Worm (Caenorhabditis elegans) whole organism, mixed stage, embryonic: ENCODE measurements around the gene C07H4.1.

Source experiments
- drap-1 ChIP-seq: fragments of 200-800 bp; sonication (Bioruptor generic); optimal IDR thresholded peaks from 3 replicates; lab custom pipeline; 2018; ENCODE audit warnings: mild to moderate bottlenecking, missing genetic modification characterization, missing compliant biosample characterization
- elt-1 ChIP-seq: sonication (generic microtip); optimal IDR thresholded peaks from 2 replicates; lab custom pipeline; 2017; ENCODE audit warnings: missing genetic modification characterization, mild to moderate bottlenecking, missing compliant biosample characterization, antibody characterized with exemption, moderate library complexity, borderline replicate concordance; ENCODE audit not compliant: insufficient read depth
- elt-3 ChIP-seq: fragments of 150-350 bp; optimal IDR thresholded peaks from 2 replicates; lab custom pipeline; 2014; ENCODE audit warnings: missing biosample characterization, missing genetic modification characterization
- ham-2 ChIP-seq: fragments of 200-800 bp; sonication (Bioruptor generic); optimal IDR thresholded peaks from 2 replicates; lab custom pipeline; 2018; ENCODE audit warnings: mild to moderate bottlenecking, missing genetic modification characterization, missing compliant biosample characterization
- lin-32 ChIP-seq: fragments of 200-800 bp; sonication (Bioruptor generic); optimal IDR thresholded peaks from 2 replicates; lab custom pipeline; 2018; ENCODE audit warnings: mild to moderate bottlenecking, missing genetic modification characterization, missing compliant biosample characterization
- nhr-76 ChIP-seq: sonication (generic microtip); optimal IDR thresholded peaks from 2 replicates; lab custom pipeline; 2017; ENCODE audit warnings: missing biosample characterization, missing genetic modification characterization
- pha-4 ChIP-seq: fragments of 150-350 bp; optimal IDR thresholded peaks from 2 replicates; lab custom pipeline; 2018; ENCODE audit warnings: missing biosample characterization, missing genetic modification reagents, missing genetic modification characterization
- snpc-4 ChIP-seq: fragments of 150-350 bp; optimal IDR thresholded peaks from 2 replicates; lab custom pipeline; 2014; ENCODE audit warnings: missing biosample characterization, missing genetic modification characterization
- unc-62 ChIP-seq: fragments of 150-350 bp; optimal IDR thresholded peaks from 2 replicates; lab custom pipeline; 2014; ENCODE audit warnings: missing biosample characterization, missing genetic modification reagents, missing genetic modification characterization
- ztf-11 ChIP-seq: fragments of 150-350 bp; optimal IDR thresholded peaks from 2 replicates; lab custom pipeline; 2014; ENCODE audit warnings: missing biosample characterization, missing genetic modification characterization

DNA sequence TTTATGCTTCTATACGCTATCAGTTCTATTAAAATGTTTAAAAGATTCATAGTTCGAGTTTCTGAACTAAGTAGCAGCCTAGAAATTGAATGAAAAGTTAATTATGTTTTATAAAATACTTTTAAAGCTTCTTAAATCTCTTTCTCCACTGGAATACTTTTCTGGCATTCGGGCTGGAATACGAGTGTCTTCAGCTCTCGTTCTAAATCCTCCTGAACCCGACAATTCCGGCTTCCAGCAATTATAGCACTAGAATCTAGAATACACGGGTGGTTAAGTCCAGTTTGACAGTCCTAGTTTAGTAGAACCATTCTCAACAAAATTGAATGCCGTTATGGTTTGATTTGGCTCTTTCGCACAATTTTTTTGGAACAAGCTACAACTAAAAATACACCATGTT, 38.9 kb upstream of the C07H4.1 start:
- TF ChIP-seq unc-62 (no peak), ham-2 (GFP tag; lab: Kevin White, UChicago) (no peak), snpc-4 (tag; lab: Kevin White, UChicago) (no peak), ztf-11 (tag; lab: Kevin White, UChicago) (no peak), pha-4 (tag; lab: Kevin White, UChicago) (no peak), elt-3 (tag; lab: Kevin White, UChicago) (no peak), drap-1 (no peak), nhr-76 (tag; lab: Kevin White, UChicago) (no peak), elt-1 (tag; lab: Kevin White, UChicago) (no peak), lin-32 (GFP tag; lab: Kevin White, UChicago) (no peak)
